Fruit fly (Drosophila melanogaster) Kc167 (cell line): ENCODE measurements around the gene Golgin84.

Experiments
- Sin3A ChIP-seq: fragments of >200 bp; optimal IDR thresholded peaks from 2 replicates; lab custom pipeline; 2018; ENCODE audit warnings: missing external identifiers
- h ChIP-seq: fragments of >200 bp; optimal IDR thresholded peaks from 3 replicates; lab custom pipeline; 2018; ENCODE audit warnings: missing external identifiers
- psq ChIP-seq: fragments of >200 bp; optimal IDR thresholded peaks from 2 replicates; lab custom pipeline; 2017; ENCODE audit warnings: missing external identifiers

DNA sequence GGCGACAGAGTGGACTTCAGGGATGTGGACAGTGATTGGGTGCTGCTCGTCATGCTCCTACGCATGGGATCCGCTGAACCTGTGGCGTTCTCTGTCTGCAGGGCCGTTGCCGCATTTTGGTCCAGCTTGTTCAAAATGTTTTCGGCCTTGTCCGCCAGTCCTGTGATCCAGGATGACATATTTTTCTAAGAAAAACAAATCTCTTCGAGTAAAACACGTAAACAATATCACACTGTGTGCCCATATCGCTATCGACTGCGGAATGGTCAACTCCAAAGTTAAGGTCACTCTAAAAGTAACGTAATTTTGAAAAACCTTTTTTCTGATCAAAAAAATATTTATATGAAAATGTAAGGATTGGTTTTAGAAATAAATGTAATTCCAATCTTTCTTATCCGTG, at the start of gene Golgin84:
- TF ChIP-seq h (lab: Kevin White, UChicago) (no peak), psq (lab: Kevin White, UChicago) (no peak), Sin3A (no peak)
